Fruit fly (Drosophila melanogaster) Kc167 (cell line): ENCODE measurements around the gene CG11756.

Experiments
- Myc ChIP-seq: fragments of >200 bp; optimal IDR thresholded peaks from 2 replicates; lab custom pipeline; 2017; ENCODE audit warnings: missing external identifiers
- Sin3A ChIP-seq: fragments of >200 bp; optimal IDR thresholded peaks from 2 replicates; lab custom pipeline; 2018; ENCODE audit warnings: missing external identifiers
- h ChIP-seq: fragments of >200 bp; optimal IDR thresholded peaks from 3 replicates; lab custom pipeline; 2018; ENCODE audit warnings: missing external identifiers
- insv ChIP-seq: fragments of >200 bp; optimal IDR thresholded peaks from 3 replicates; lab custom pipeline; 2018; ENCODE audit warnings: missing external identifiers
- psq ChIP-seq: fragments of >200 bp; optimal IDR thresholded peaks from 2 replicates; lab custom pipeline; 2017; ENCODE audit warnings: missing external identifiers
- ttk ChIP-seq: sonication (Bioruptor generic); optimal IDR thresholded peaks from 2 replicates; lab custom pipeline; 2017; ENCODE audit warnings: missing external identifiers

CG11756 gene

DNA sequence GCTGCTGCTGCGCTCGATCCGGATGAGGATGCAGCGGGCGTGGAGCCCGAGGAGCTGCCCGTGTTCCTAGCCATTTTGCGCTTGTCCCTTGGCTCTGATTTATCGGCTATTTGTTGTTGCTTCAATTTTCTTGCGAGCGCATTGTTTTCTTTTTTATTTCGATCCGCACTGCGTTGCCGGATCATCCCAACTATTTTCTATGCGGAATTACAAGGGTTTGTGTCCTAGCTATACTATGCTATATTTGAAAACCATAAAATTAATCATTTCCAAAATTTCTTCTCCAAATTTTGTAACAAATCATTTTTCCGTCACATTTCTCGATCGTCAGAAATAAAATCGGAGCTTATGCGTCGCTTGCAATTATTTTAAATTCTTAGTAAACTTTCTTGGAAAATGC, at the start of gene CG11756, which contains the start of gene GCS1:
Gene CG11756 (plus strand): TSS at position 312 of the 400 bp plus-strand sequence.
Gene GCS1 (minus strand): TSS at position 193 of the 400 bp plus-strand sequence.
- TF ChIP-seq Sin3A (lab: Kevin White, UChicago) (no peak), h (lab: Kevin White, UChicago) (no peak), psq (lab: Kevin White, UChicago) (no peak), insv (no peak), ttk (lab: Kevin White, UChicago) (no peak), Myc (lab: Kevin White, UChicago) (no peak)

dm6 chrX:11302683-11303082, 45.2 kb upstream of the CG11756 start, which contains the start of gene CG44422:
CG44422 (minus strand) TSS chrX:11302783.
- no peak for TF ChIP-seq Sin3A (lab: Kevin White, UChicago)
- no peak for TF ChIP-seq h (lab: Kevin White, UChicago)
- TF ChIP-seq insv = no peak
- TF ChIP-seq psq (lab: Kevin White, UChicago) = no peak
- no peak for TF ChIP-seq ttk (lab: Kevin White, UChicago)
- no peak for TF ChIP-seq Myc (lab: Kevin White, UChicago)

DNA sequence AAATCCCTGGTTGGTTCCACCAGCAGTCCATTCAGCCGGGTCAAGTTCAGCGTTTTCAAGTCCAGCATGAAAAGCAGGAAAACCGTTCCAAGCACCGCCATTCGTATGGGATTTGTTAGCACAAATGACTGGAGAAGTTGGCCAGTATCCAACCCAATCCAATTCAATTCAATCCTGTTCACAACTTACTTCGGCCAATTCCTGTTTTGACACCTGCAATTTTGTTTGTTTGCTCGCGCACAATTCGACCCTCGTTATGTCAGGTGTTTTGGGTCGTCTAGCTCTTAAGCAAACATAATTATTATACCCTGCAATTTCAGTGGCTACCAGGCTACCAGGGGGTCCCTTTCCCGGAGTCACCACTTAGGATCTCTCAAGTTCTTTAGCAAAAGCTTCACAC, 36.8 kb upstream of the CG11756 start, which contains the start of gene Ir10a:
Gene Ir10a (minus strand): TSS at position 101 of the 400 bp plus-strand sequence.
- TF ChIP-seq Sin3A (lab: Kevin White, UChicago) (no peak), ttk (lab: Kevin White, UChicago) (no peak), insv (no peak), Myc (lab: Kevin White, UChicago) (no peak), h (lab: Kevin White, UChicago) (no peak), psq (lab: Kevin White, UChicago) (no peak)

DNA sequence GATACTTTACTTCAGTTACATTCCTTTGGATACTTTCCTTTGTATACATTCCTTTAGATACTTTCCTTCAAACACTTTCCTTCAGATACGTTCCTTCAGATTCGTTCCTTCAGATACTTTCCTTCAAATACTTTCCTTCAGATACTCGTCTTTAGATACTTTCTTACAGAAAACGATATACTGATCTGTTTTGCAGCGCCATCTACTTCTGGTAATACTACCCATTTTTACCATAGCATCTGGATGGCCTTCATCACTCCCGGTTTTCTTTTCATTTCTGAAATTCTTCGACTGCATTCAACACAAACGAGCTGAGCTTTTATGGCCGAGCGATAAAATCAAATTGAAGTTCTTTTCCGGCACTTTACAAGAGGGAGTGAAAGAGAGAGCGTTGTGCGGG, 28.0 kb upstream of the CG11756 start:
- TF ChIP-seq insv (no peak), h (lab: Kevin White, UChicago) (no peak), ttk (lab: Kevin White, UChicago) (no peak), psq (lab: Kevin White, UChicago) (no peak), Sin3A (lab: Kevin White, UChicago) (no peak), Myc (lab: Kevin White, UChicago) (no peak)

- TF ChIP-seq h (lab: Kevin White, UChicago) (no peak), insv (no peak), Myc (lab: Kevin White, UChicago) (no peak)
Observed at dm6 chrX:11322257-11322656, 25.7 kb upstream of the CG11756 start, which contains the start of gene sisA. sisA (minus strand) TSS chrX:11322357.

DNA sequence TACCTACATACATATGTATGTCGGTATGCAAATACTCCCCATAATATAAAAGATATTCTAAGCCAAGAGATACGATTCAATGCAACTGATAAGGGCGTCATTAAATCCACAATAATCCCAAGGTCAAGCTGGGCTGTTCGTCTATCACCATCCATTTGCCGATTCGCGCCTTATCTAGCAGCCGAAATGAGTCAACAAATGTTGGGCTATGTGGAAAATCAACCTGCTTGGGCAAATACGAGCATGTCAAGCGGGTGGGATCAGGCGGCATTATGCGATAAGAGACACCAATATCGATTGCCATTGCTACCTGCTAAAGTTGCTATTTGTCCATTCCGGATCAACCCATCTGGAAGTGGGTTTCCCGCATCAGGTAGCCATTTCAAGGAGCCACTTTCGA, 25.3 kb upstream of the CG11756 start:
- TF ChIP-seq Sin3A (lab: Kevin White, UChicago) = no peak
- TF ChIP-seq insv = no peak
- no peak for TF ChIP-seq Myc (lab: Kevin White, UChicago)

DNA sequence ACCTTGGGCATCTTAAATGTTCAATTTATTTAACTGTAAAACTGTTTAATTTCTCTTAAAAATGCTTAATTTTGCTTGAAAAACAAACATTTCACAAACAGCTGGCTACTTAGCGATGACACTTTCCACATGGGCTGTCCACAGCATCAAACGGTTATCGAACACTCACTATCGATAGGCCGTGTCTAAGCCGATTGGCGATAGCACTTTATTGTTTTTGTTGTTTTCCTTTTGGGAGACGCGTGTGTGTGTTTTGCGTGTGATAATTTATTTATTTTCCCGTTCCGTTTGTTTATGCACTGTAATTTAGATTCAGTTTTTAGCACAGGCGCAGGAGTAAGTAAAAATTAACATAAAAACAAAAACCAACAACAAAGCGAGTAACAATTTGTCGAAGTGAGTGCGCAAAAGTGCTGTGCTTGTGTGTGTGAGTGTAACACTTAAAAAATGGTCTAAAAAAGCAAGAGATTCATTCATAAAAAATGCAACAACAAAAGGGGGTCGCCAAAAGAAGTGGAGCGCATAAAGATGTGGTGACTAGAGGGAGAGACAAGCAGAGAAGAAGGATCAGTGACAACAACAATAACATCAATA, 22.6 kb upstream of the CG11756 start, which contains the start of gene Gapvd1:
Gene Gapvd1 (plus strand): TSS at position 211 of the 594 bp plus-strand sequence.
- no peak for TF ChIP-seq Sin3A (lab: Kevin White, UChicago)
- TF ChIP-seq psq (lab: Kevin White, UChicago) = no peak
- no peak for TF ChIP-seq Myc (lab: Kevin White, UChicago)
- no peak for TF ChIP-seq h (lab: Kevin White, UChicago)
- no peak for TF ChIP-seq ttk (lab: Kevin White, UChicago)
- TF ChIP-seq insv = no peak

DNA sequence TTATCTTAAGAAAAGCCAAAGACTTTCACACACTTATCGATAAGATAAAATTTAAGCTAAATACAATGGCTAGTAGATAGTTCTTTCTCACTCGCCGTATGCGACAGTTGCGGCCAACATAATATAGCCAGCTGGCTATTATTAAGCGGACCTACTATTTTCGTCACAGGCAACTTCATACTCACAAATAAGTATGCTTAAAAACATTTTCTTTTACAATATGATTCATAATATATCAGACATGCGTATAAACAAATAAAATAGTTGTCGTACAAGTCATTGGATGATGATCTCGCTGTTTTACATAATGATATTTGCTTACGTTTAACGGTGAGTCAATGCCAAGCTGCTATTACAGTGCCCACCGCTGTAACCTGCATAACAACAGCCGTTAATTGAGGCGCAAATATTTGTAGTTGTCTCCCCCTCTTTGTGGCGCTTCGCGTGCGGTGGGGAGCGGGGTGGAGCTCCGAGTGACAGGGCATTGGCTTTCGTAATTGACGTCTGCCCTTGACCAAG, 21.6 kb upstream of the CG11756 start:
- TF ChIP-seq ttk (lab: Kevin White, UChicago) (no peak), Sin3A (lab: Kevin White, UChicago) (no peak), insv (no peak), psq (lab: Kevin White, UChicago) (no peak), h (lab: Kevin White, UChicago) (no peak), Myc (lab: Kevin White, UChicago) (no peak)

DNA sequence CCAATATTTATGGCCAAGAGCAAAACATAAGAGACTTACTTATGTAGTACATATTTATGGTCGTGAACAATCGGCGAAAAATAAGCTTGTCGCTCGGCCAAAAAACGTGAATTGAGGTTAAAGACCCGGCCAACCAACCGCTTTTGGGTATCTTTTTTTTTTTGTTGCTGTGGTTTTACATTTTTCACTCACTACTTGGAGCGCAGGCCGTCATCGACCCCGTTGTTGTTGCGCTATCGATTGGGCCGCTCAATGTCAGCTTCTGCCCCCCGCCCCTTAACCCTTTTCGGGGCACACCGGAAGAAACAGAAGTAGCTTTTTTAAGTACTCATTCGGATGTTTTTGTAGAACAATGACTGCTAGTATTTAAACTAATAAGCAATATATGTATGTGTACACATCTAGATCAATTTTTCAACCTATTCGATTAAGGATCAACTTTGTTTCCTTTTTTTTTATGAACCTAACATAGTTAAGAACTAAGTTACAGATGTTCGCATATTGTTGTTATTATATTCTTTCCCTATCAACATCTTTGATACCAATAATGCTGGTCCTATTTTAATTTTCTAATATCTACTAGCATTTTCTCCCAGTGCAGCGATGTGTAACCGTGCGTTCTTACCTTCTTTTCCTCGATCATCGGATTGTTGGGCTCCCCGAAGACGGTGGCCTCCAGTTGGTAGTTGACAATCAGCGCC, 9.7 kb upstream of the CG11756 start:
- TF ChIP-seq insv = no peak
- TF ChIP-seq Myc (lab: Kevin White, UChicago) = no peak
- TF ChIP-seq psq (lab: Kevin White, UChicago) = no peak
- no peak for TF ChIP-seq h (lab: Kevin White, UChicago)
- no peak for TF ChIP-seq Sin3A (lab: Kevin White, UChicago)
- TF ChIP-seq ttk (lab: Kevin White, UChicago) = no peak

dm6 chrX:11338973-11339867, 8.7 kb upstream of the CG11756 start:
- TF ChIP-seq insv (no peak), Sin3A (lab: Kevin White, UChicago) (no peak), psq (lab: Kevin White, UChicago) (no peak), h (lab: Kevin White, UChicago) (no peak), ttk (lab: Kevin White, UChicago) (no peak)
